Worm (Caenorhabditis elegans) whole organism, L2 larva: ENCODE data around the gene C29F9.5.

Source experiments
- F13H6.1 ChIP-seq: sonication (generic microtip); optimal IDR thresholded peaks from 2 replicates; lab custom pipeline; 2016; ENCODE audit warnings: missing genetic modification characterization, missing compliant biosample characterization
- ZK546.5 ChIP-seq: sonication (generic microtip); optimal IDR thresholded peaks from 2 replicates; lab custom pipeline; 2017; ENCODE audit warnings: missing biosample characterization, missing genetic modification characterization
- aly-2 ChIP-seq: fragments of 150-350 bp; optimal IDR thresholded peaks from 2 replicates; lab custom pipeline; 2014; ENCODE audit warnings: missing biosample characterization, missing genetic modification characterization
- elt-1 ChIP-seq: fragments of 150-350 bp; optimal IDR thresholded peaks from 2 replicates; lab custom pipeline; 2014; ENCODE audit warnings: missing biosample characterization, missing genetic modification characterization
- lin-11 ChIP-seq: fragments of 150-350 bp; sonication (generic microtip); optimal IDR thresholded peaks from 2 replicates; lab custom pipeline; 2014; ENCODE audit warnings: missing biosample characterization, missing genetic modification characterization, inconsistent platforms, mixed read lengths
- nhr-23 ChIP-seq: fragments of 150-350 bp; optimal IDR thresholded peaks from 2 replicates; lab custom pipeline; 2014; ENCODE audit warnings: missing biosample characterization, missing genetic modification reagents, missing genetic modification characterization
- nhr-25 ChIP-seq: fragments of 150-350 bp; sonication (generic microtip); optimal IDR thresholded peaks from 3 replicates; lab custom pipeline; 2014; ENCODE audit warnings: missing biosample characterization, missing genetic modification characterization
- nhr-77 ChIP-seq: fragments of 150-350 bp; optimal IDR thresholded peaks from 2 replicates; lab custom pipeline; 2014; ENCODE audit warnings: missing biosample characterization, missing genetic modification characterization
- unc-62 ChIP-seq: fragments of 150-350 bp; optimal IDR thresholded peaks from 2 replicates; lab custom pipeline; 2014; ENCODE audit warnings: missing biosample characterization, missing genetic modification reagents, missing genetic modification characterization

- TF ChIP-seq aly-2 (tag; lab: Kevin White, UChicago) = no peak
- peak; percentile 50 for TF ChIP-seq nhr-77 (tag; lab: Kevin White, UChicago)
- no peak for TF ChIP-seq ZK546.5 (tag; lab: Kevin White, UChicago)
- no peak for TF ChIP-seq elt-1 (tag; lab: Kevin White, UChicago)
- no peak for TF ChIP-seq lin-11 (tag; lab: Kevin White, UChicago)
- TF ChIP-seq nhr-25 = no peak
- TF ChIP-seq nhr-23 (tag; lab: Kevin White, UChicago) = no peak
- TF ChIP-seq unc-62 (GFP tag; lab: Kevin White, UChicago) = no peak
- no peak for TF ChIP-seq F13H6.1 (tag; lab: Kevin White, UChicago)
Observed at ce11 chrIII:89155-89554, 28.2 kb upstream of the C29F9.5 start.
